Worm (Caenorhabditis elegans) whole organism, late embryonic: ENCODE measurements around the gene tre-4.

Experiments
- eyg-1 ChIP-seq: sonication (generic microtip); optimal IDR thresholded peaks from 2 replicates; lab custom pipeline; 2016; ENCODE audit warnings: missing genotype, missing genetic modification characterization, missing compliant biosample characterization
- hlh-15 ChIP-seq: sonication (generic microtip); optimal IDR thresholded peaks from 2 replicates; lab custom pipeline; 2016; ENCODE audit warnings: missing genetic modification characterization, missing compliant biosample characterization
- ttx-3 ChIP-seq: sonication (generic microtip); optimal IDR thresholded peaks from 2 replicates; lab custom pipeline; 2016; ENCODE audit warnings: missing genetic modification reagents, missing genetic modification characterization, missing compliant biosample characterization

DNA sequence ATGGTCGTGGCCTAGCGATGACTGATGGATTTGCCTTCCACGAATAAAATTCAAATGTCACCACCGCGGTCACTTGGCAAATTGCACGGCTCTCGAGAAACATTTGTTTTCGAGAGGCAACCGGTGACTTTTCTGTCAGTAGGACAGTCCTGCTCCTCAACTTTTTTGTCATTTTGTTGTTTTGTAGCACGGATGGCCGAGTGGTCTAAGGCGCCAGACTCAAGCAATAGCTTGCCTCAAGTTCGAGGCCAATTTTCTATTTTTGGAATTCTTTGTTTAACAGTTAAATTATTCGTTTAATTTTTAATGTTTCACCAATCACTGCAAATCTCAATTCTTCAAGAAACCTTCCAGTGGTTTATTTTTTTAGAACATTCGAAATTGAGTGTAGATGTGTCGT lies 27.7 kb upstream of the tre-4 start:
- TF ChIP-seq hlh-15 (tag; lab: Kevin White, UChicago) (no peak), ttx-3 (tag; lab: Kevin White, UChicago) (no peak), eyg-1 (tag; lab: Kevin White, UChicago) (no peak)
